Fruit fly (Drosophila melanogaster): Measurements from ENCODE around the gene Ranbp21.

Ranbp21 gene

DNA sequence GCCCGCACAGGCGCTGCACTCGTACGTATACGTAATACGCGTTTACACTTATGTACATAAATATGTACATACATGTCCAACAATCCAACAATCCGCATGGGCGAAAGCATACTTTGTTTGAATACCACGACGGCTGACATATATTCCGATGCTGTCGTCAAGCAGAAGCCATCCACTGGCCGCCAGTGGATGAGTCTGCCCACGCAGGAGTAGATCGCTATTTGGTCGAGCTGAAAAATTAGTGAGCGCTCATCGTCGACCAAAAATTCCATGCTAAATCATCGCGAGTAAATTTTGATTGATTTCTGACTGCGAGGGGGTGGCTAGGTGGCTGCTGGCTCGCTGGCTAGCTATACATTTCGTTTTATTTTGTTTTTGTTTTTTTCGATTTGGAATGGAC lies 49.6 kb downstream of the Ranbp21 start:
- TF ChIP-seq Vsx2 (GFP tag; optimal IDR thresholded peaks at IDR 0.05; ENCODE audit: partially characterized antibody) (no peak), Rel (GFP tag; optimal IDR thresholded peaks at IDR 0.05) (no peak), Rel (tag; optimal IDR thresholded peaks at IDR 0.05) (no peak), pan (optimal IDR thresholded peaks at IDR 0.05) (no peak), brk (GFP tag; optimal IDR thresholded peaks at IDR 0.05) (no peak), CrebA (GFP tag; optimal IDR thresholded peaks at IDR 0.05; ENCODE audit: borderline replicate concordance) (no peak), usp (GFP tag; optimal IDR thresholded peaks at IDR 0.05) (no peak), Jra (GFP tag; optimal IDR thresholded peaks at IDR 0.05) (no peak), Hnf4 (GFP tag; optimal IDR thresholded peaks at IDR 0.05) (no peak), sage (GFP tag; optimal IDR thresholded peaks at IDR 0.05) (no peak), h (GFP tag; optimal IDR thresholded peaks at IDR 0.05) (no peak), dsf (GFP tag; optimal IDR thresholded peaks at IDR 0.05; ENCODE audit: borderline replicate concordance) (no peak), rgr (GFP tag; optimal IDR thresholded peaks at IDR 0.05) (no peak), Myc (optimal IDR thresholded peaks at IDR 0.05) (no peak), Mio (GFP tag; optimal IDR thresholded peaks at IDR 0.05) (no peak), CG32264 (GFP tag; optimal IDR thresholded peaks at IDR 0.05) (no peak), GATAd (GFP tag; optimal IDR thresholded peaks at IDR 0.05) (no peak), ey (GFP tag; optimal IDR thresholded peaks at IDR 0.05) (no peak), Dfd (GFP tag; optimal IDR thresholded peaks at IDR 0.05) (no peak), sv (GFP tag; optimal IDR thresholded peaks at IDR 0.05) (no peak)

DNA sequence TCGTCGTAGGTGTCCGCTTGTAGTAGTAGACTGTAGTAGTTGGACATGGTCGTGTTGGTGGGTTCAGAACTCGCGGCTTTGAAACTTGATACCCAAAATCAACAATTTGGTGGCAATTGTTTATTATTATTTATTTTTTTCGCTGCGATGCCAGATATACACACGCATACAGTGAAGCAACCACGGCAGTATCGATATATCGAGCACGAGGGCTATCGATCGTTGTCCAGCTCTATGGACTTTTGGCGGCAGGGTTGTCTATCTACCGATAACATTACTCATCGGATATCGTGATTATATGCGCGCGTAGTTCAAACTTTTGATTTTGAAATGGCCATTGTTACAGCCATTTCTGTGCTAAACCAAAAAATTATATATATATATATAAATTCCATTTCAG lies 50.4 kb downstream of the Ranbp21 start, which contains the start of gene CG14220:
Gene CG14220 (minus strand): TSS at position 208 of the 400 bp plus-strand sequence.
- peak; percentile 22 for TF ChIP-seq h (GFP tag; optimal IDR thresholded peaks at IDR 0.05)
- TF ChIP-seq HLH106 (tag; optimal IDR thresholded peaks at IDR 0.05), result peak; percentile 6
- TF ChIP-seq GATAd (GFP tag; optimal IDR thresholded peaks at IDR 0.05), result no peak
- no peak for TF ChIP-seq CG32264 (GFP tag; optimal IDR thresholded peaks at IDR 0.05)
- TF ChIP-seq Hr78 (GFP tag; optimal IDR thresholded peaks at IDR 0.05), result no peak
- TF ChIP-seq fru (GFP tag; optimal IDR thresholded peaks at IDR 0.05), result no peak
- TF ChIP-seq Rel (GFP tag; optimal IDR thresholded peaks at IDR 0.05), result no peak
- peak; percentile 46 for TF ChIP-seq Rel (tag; optimal IDR thresholded peaks at IDR 0.05)
- TF ChIP-seq dmrt93B (GFP tag; optimal IDR thresholded peaks at IDR 0.05), result no peak
- TF ChIP-seq Hnf4 (GFP tag; optimal IDR thresholded peaks at IDR 0.05), result peak; percentile 22
- TF ChIP-seq Hr83 (GFP tag; optimal IDR thresholded peaks at IDR 0.05; ENCODE audit: poor library complexity, severe bottlenecking), result peak; percentile 67
- TF ChIP-seq CrebA (GFP tag; optimal IDR thresholded peaks at IDR 0.05; ENCODE audit: borderline replicate concordance), result no peak
- no peak for TF ChIP-seq brk (GFP tag; optimal IDR thresholded peaks at IDR 0.05)
- TF ChIP-seq Dif (GFP tag; optimal IDR thresholded peaks at IDR 0.05; ENCODE audit: partially characterized antibody), result peak; percentile 8
- no peak for TF ChIP-seq psq (GFP tag; optimal IDR thresholded peaks at IDR 0.05)
- no peak for TF ChIP-seq CG9705 (GFP tag; optimal IDR thresholded peaks at IDR 0.05)
- no peak for TF ChIP-seq Myc (optimal IDR thresholded peaks at IDR 0.05)
- TF ChIP-seq Sp1 (GFP tag; optimal IDR thresholded peaks at IDR 0.05), result peak; percentile 15

DNA sequence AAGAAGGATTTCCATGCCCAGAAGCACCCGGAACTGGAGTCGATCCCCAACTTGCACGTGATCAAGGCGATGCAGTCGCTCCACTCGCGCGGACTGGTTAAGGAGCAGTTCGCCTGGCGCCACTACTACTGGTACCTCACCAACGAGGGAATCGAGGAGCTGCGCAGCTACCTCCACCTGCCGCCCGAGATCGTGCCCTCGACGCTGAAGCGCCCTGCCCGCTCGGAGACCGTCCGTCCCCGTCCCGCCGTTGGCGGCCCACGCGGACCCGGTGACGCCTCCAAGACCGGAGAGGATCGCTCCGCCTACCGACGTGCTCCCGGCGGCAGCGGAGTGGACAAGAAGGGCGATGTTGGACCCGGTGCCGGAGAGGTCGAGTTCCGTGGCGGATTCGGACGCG lies 53.6 kb downstream of the Ranbp21 start:
- no peak for TF ChIP-seq psq (GFP tag; optimal IDR thresholded peaks at IDR 0.05)
- peak; percentile 87 for TF ChIP-seq Dfd (GFP tag; optimal IDR thresholded peaks at IDR 0.05)
- TF ChIP-seq Vsx2 (GFP tag; optimal IDR thresholded peaks at IDR 0.05; ENCODE audit: partially characterized antibody), result no peak

DNA sequence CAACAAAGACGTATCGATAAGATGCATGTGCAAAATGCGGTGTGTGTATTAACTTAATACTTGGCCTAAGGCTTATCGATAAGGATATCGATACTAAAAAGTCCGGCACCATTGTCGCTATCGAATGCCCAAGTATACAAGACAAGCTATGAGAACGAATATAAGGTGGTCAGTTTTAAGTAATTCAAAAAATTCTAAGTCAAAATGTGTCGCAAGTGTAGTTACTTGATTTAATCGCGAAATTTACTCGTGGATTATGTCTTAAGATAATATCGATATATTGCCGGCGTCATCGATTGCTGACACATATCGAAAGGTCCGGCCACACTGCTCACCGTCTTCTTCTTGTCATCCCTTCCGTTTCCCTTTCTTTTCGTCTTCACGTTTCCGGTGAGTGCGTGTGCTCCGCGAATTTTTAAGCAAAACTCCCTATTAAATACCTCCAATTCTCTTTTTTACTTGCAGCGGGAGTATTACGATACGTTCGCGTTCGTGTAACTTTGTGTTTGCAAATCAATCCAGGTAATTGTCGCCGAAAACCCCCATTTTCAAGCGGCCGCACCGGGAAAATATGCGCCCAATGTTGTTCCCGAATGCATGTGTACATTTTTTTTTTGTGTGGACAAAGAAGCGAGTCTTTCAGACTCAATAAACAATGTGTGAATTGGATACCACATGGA lies 54.2 kb downstream of the Ranbp21 start, which contains the start of gene RpS10b:
Gene RpS10b (plus strand): TSS at position 348 of the 680 bp plus-strand sequence.
- peak; percentile 66 for TF ChIP-seq psq (GFP tag; optimal IDR thresholded peaks at IDR 0.05)
- peak; percentile 58 for TF ChIP-seq sv (GFP tag; optimal IDR thresholded peaks at IDR 0.05)
- no peak for TF ChIP-seq sage (GFP tag; optimal IDR thresholded peaks at IDR 0.05)
- TF ChIP-seq Abd-B (GFP tag; optimal IDR thresholded peaks at IDR 0.05), result no peak
- peak; percentile 36 for TF ChIP-seq brk (GFP tag; optimal IDR thresholded peaks at IDR 0.05)
- no peak for TF ChIP-seq tai (GFP tag; optimal IDR thresholded peaks at IDR 0.05)
- no peak for TF ChIP-seq dl (GFP tag; optimal IDR thresholded peaks at IDR 0.05; ENCODE audit: insufficient read depth in 1 of 2, partially characterized antibody in 2 of 2)
- TF ChIP-seq dsf (GFP tag; optimal IDR thresholded peaks at IDR 0.05; ENCODE audit: borderline replicate concordance), result peak; percentile 38
- no peak for TF ChIP-seq lola (GFP tag; optimal IDR thresholded peaks at IDR 0.05)
- peak; percentile 88 for TF ChIP-seq rgr (GFP tag; optimal IDR thresholded peaks at IDR 0.05)
- peak; percentile 78 for TF ChIP-seq Hr83 (GFP tag; optimal IDR thresholded peaks at IDR 0.05; ENCODE audit: poor library complexity, severe bottlenecking)
- peak; percentile 3 for TF ChIP-seq GATAd (GFP tag; optimal IDR thresholded peaks at IDR 0.05)
- peak in 1 of 2 experiments; percentile 49 for TF ChIP-seq foxo (GFP tag; optimal IDR thresholded peaks at IDR 0.05)
- peak; percentile 52 for TF ChIP-seq Mio (GFP tag; optimal IDR thresholded peaks at IDR 0.05)
- no peak for TF ChIP-seq Dif (GFP tag; optimal IDR thresholded peaks at IDR 0.05; ENCODE audit: partially characterized antibody)
- TF ChIP-seq Hnf4 (GFP tag; optimal IDR thresholded peaks at IDR 0.05), result peak; percentile 70
- TF ChIP-seq OdsH (GFP tag; optimal IDR thresholded peaks at IDR 0.05), result peak; percentile 79
- TF ChIP-seq br (GFP tag; optimal IDR thresholded peaks at IDR 0.05), result peak; percentile 86
- TF ChIP-seq Sp1 (GFP tag; optimal IDR thresholded peaks at IDR 0.05), result peak; percentile 90
- peak; percentile 60 for TF ChIP-seq ey (GFP tag; optimal IDR thresholded peaks at IDR 0.05)
- TF ChIP-seq CrebA (GFP tag; optimal IDR thresholded peaks at IDR 0.05; ENCODE audit: borderline replicate concordance), result no peak
- TF ChIP-seq Dfd (GFP tag; optimal IDR thresholded peaks at IDR 0.05), result no peak
- TF ChIP-seq fru (GFP tag; optimal IDR thresholded peaks at IDR 0.05), result peak; percentile 65
- peak; percentile 61 for TF ChIP-seq woc (GFP tag; optimal IDR thresholded peaks at IDR 0.05)
- TF ChIP-seq Vsx2 (GFP tag; optimal IDR thresholded peaks at IDR 0.05; ENCODE audit: partially characterized antibody), result no peak
- TF ChIP-seq Jra (GFP tag; optimal IDR thresholded peaks at IDR 0.05), result peak; percentile 63
- peak; percentile 43 for TF ChIP-seq Myc (optimal IDR thresholded peaks at IDR 0.05)
- TF ChIP-seq N (GFP tag; optimal IDR thresholded peaks at IDR 0.05), result no peak
- TF ChIP-seq dmrt93B (GFP tag; optimal IDR thresholded peaks at IDR 0.05), result peak; percentile 94
- TF ChIP-seq HLH106 (tag; optimal IDR thresholded peaks at IDR 0.05), result peak; percentile 73
- peak; percentile 40 for TF ChIP-seq CG32264 (GFP tag; optimal IDR thresholded peaks at IDR 0.05)
- TF ChIP-seq Hr78 (GFP tag; optimal IDR thresholded peaks at IDR 0.05), result no peak

Data from whole organism, wandering third instar larva.